Fruit fly (Drosophila melanogaster) whole organism, embryonic: ENCODE measurements around the gene CG3544.

ENCODE experiments used
- B-H1 ChIP-seq: fragments of 200-800 bp; sonication (Bioruptor generic); IDR thresholded peaks from 3 replicates; pipeline ENCODE4 v1.3.6; 2022; ENCODE audit warnings: missing biosample characterization, missing genetic modification characterization
- BEAF-32 ChIP-seq: fragments of 200-800 bp; sonication (Bioruptor generic); optimal IDR thresholded peaks from 3 replicates; lab custom pipeline; 2017; ENCODE audit warnings: missing biosample characterization, missing genetic modification characterization, mild to moderate bottlenecking, moderate library complexity, missing genetic modification reagents
- BtbVII ChIP-seq: fragments of 200-800 bp; sonication (Bioruptor generic); optimal IDR thresholded peaks from 3 replicates; lab custom pipeline; 2017; ENCODE audit warnings: missing biosample characterization, mild to moderate bottlenecking, missing genetic modification characterization
- CG10147 ChIP-seq: fragments of 200-800 bp; sonication (Bioruptor generic); optimal IDR thresholded peaks from 2 replicates; lab custom pipeline; 2019; ENCODE audit warnings: missing biosample characterization, mild to moderate bottlenecking, missing genetic modification characterization, moderate library complexity
- CG12659 ChIP-seq: fragments of 200-800 bp; sonication (Bioruptor generic); optimal IDR thresholded peaks from 3 replicates; lab custom pipeline; 2017; ENCODE audit warnings: mild to moderate bottlenecking, missing biosample characterization, missing genetic modification reagents, missing genetic modification characterization
- CG13775 ChIP-seq: fragments of 200-800 bp; sonication (Bioruptor generic); optimal IDR thresholded peaks from 3 replicates; lab custom pipeline; 2017; ENCODE audit warnings: missing biosample characterization, mild to moderate bottlenecking, missing genetic modification characterization
- CG14667 ChIP-seq: fragments of 200-800 bp; sonication (Bioruptor generic); IDR thresholded peaks from 2 replicates; pipeline ENCODE4 v1.3.6; 2022; ENCODE audit warnings: missing biosample characterization, missing genetic modification characterization
- CG14710 ChIP-seq: fragments of 200-800 bp; sonication (Bioruptor generic); optimal IDR thresholded peaks from 3 replicates; lab custom pipeline; 2019; ENCODE audit warnings: missing biosample characterization, mild to moderate bottlenecking, missing genetic modification characterization, moderate library complexity
- CG14965 ChIP-seq: fragments of 200-800 bp; sonication (Bioruptor generic); optimal IDR thresholded peaks from 2 replicates; lab custom pipeline; 2016; ENCODE audit warnings: missing biosample characterization, missing genetic modification characterization, borderline replicate concordance
- CG17385 ChIP-seq: fragments of 200-800 bp; sonication (Bioruptor generic); optimal IDR thresholded peaks from 3 replicates; lab custom pipeline; 2018; ENCODE audit warnings: missing biosample characterization, mild to moderate bottlenecking, missing genetic modification characterization
- CG31365 ChIP-seq: fragments of 200-800 bp; sonication (Bioruptor generic); optimal IDR thresholded peaks from 2 replicates; lab custom pipeline; 2018; ENCODE audit warnings: missing biosample characterization, mild to moderate bottlenecking, missing genetic modification characterization
- CG4404 ChIP-seq: fragments of 200-800 bp; sonication (Bioruptor generic); IDR thresholded peaks from 2 replicates; pipeline ENCODE4 v1.3.6; 2022; ENCODE audit warnings: missing biosample characterization, missing genetic modification characterization
- CG5953 ChIP-seq: fragments of 200-800 bp; sonication (Bioruptor generic); IDR thresholded peaks from 2 replicates; pipeline ENCODE4 v1.3.6; 2022; ENCODE audit warnings: missing biosample characterization, missing genetic modification characterization
- CG7786 ChIP-seq: fragments of 200-800 bp; sonication (Bioruptor generic); optimal IDR thresholded peaks from 2 replicates; lab custom pipeline; 2016; ENCODE audit warnings: missing biosample characterization, missing genetic modification characterization
- CG7987 ChIP-seq: fragments of 200-800 bp; sonication (Bioruptor generic); optimal IDR thresholded peaks from 2 replicates; lab custom pipeline; 2018; ENCODE audit warnings: missing biosample characterization, mild to moderate bottlenecking, missing genetic modification characterization, moderate library complexity
- CG8089 ChIP-seq: fragments of 200-800 bp; sonication (Bioruptor generic); optimal IDR thresholded peaks from 3 replicates; lab custom pipeline; 2016; ENCODE audit warnings: missing biosample characterization, missing genetic modification characterization
- CG9609 ChIP-seq: fragments of 200-800 bp; sonication (Bioruptor generic); optimal IDR thresholded peaks from 3 replicates; lab custom pipeline; 2016; ENCODE audit warnings: missing biosample characterization, missing genetic modification characterization
- CkIIα-i1 ChIP-seq: fragments of 200-800 bp; sonication (Bioruptor generic); IDR thresholded peaks from 2 replicates; pipeline ENCODE4 v1.3.6; 2022; ENCODE audit warnings: missing biosample characterization, missing genetic modification characterization
- Dek ChIP-seq: fragments of 200-800 bp; sonication (Bioruptor generic); optimal IDR thresholded peaks from 3 replicates; lab custom pipeline; 2019; ENCODE audit warnings: missing biosample characterization, mild to moderate bottlenecking, missing genetic modification characterization, moderate library complexity
- Doc2 ChIP-seq: fragments of 200-800 bp; sonication (Bioruptor generic); IDR thresholded peaks from 2 replicates; pipeline ENCODE4 v1.3.6; 2022; ENCODE audit warnings: missing biosample characterization, missing genetic modification characterization
- Doc3 ChIP-seq: fragments of 200-800 bp; sonication (Bioruptor generic); IDR thresholded peaks from 3 replicates; pipeline ENCODE4 v1.3.6; 2022; ENCODE audit warnings: missing biosample characterization, missing genetic modification characterization; ENCODE audit not compliant: partially characterized antibody
- Drgx ChIP-seq: fragments of 200-800 bp; sonication (Bioruptor generic); IDR thresholded peaks from 2 replicates; pipeline ENCODE4 v1.3.6; 2022; ENCODE audit warnings: missing biosample characterization, missing genetic modification characterization
- MESR4 ChIP-seq: fragments of 200-800 bp; sonication (Bioruptor generic); optimal IDR thresholded peaks from 2 replicates; lab custom pipeline; 2018; ENCODE audit warnings: missing biosample characterization, mild to moderate bottlenecking, missing genetic modification characterization, moderate library complexity
- Mad ChIP-seq: fragments of 200-800 bp; sonication (Bioruptor generic); optimal IDR thresholded peaks from 2 replicates; lab custom pipeline; 2016; ENCODE audit warnings: missing biosample characterization, missing genetic modification characterization
- Opbp ChIP-seq: fragments of 200-800 bp; sonication (Bioruptor generic); IDR thresholded peaks from 3 replicates; pipeline ENCODE4 v1.3.6; 2022; ENCODE audit warnings: missing biosample characterization, missing genetic modification characterization; ENCODE audit not compliant: partially characterized antibody
- Sry-β ChIP-seq: fragments of 200-800 bp; sonication (Bioruptor generic); optimal IDR thresholded peaks from 2 replicates; lab custom pipeline; 2018; ENCODE audit warnings: missing biosample characterization, mild to moderate bottlenecking, missing genetic modification characterization, moderate library complexity
- Trl ChIP-seq, 3 experiments: fragments of >200 bp in 2 of 3; fragments of 200-800 bp in 1 of 3; sonication (Bioruptor generic) in 1 of 3; optimal IDR thresholded peaks; 2 replicates in 1 of 3; 3 replicates in 2 of 3; lab custom pipeline; 2016 to 2017; ENCODE audit warnings: missing biosample characterization in 1 of 3, missing genetic modification characterization in 1 of 3
- ac ChIP-seq: fragments of 200-800 bp; sonication (Bioruptor generic); optimal IDR thresholded peaks from 3 replicates; lab custom pipeline; 2017; ENCODE audit warnings: missing biosample characterization, mild to moderate bottlenecking, missing genetic modification characterization
- bsh ChIP-seq, 2 experiments: fragments of 200-800 bp; sonication (Bioruptor generic); optimal IDR thresholded peaks; 2 replicates each; lab custom pipeline; 2017 to 2018; ENCODE audit warnings: mild to moderate bottlenecking in 2 of 2, missing biosample characterization in 2 of 2, missing genetic modification characterization in 2 of 2, moderate library complexity in 1 of 2
- cato ChIP-seq: fragments of 200-800 bp; sonication (Bioruptor generic); optimal IDR thresholded peaks from 2 replicates; lab custom pipeline; 2016; ENCODE audit warnings: missing biosample characterization, missing genetic modification characterization, borderline replicate concordance
- dan ChIP-seq: fragments of 200-800 bp; sonication (Bioruptor generic); IDR thresholded peaks from 2 replicates; pipeline ENCODE4 v1.3.6; 2022; ENCODE audit warnings: missing biosample characterization, missing genetic modification characterization
- dmrt99B ChIP-seq: fragments of 200-800 bp; sonication (Bioruptor generic); optimal IDR thresholded peaks from 2 replicates; lab custom pipeline; 2018; ENCODE audit warnings: missing biosample characterization, mild to moderate bottlenecking, missing genetic modification characterization, moderate library complexity
- esg ChIP-seq: fragments of 200-800 bp; sonication (Bioruptor generic); conservative IDR thresholded peaks from 2 replicates; pipeline ENCODE4 v1.3.6; 2022; ENCODE audit warnings: missing biosample characterization, missing genetic modification characterization
- eyg ChIP-seq: fragments of 200-800 bp; sonication (Bioruptor generic); optimal IDR thresholded peaks from 3 replicates; lab custom pipeline; 2016; ENCODE audit warnings: missing biosample characterization, missing genetic modification characterization
- insv ChIP-seq, 2 experiments: fragments of 200-800 bp; sonication (Bioruptor generic); optimal IDR thresholded peaks; 3 replicates each; lab custom pipeline; 2016 to 2018; ENCODE audit warnings: missing biosample characterization in 2 of 2, missing genetic modification characterization in 2 of 2
- kay ChIP-seq: fragments of 200-800 bp; sonication (Bioruptor generic); optimal IDR thresholded peaks from 2 replicates; lab custom pipeline; 2016; ENCODE audit warnings: missing biosample characterization, missing genetic modification characterization
- nmo ChIP-seq: fragments of 200-800 bp; sonication (Bioruptor generic); optimal IDR thresholded peaks from 2 replicates; lab custom pipeline; 2018; ENCODE audit warnings: missing biosample characterization, mild to moderate bottlenecking, missing genetic modification characterization, moderate library complexity
- odd ChIP-seq: fragments of 200-800 bp; sonication (Bioruptor generic); optimal IDR thresholded peaks from 2 replicates; lab custom pipeline; 2017; ENCODE audit warnings: missing biosample characterization, mild to moderate bottlenecking, missing genetic modification characterization
- onecut ChIP-seq: fragments of 200-800 bp; sonication (Bioruptor generic); IDR thresholded peaks from 2 replicates; pipeline ENCODE4 v1.3.6; 2022; ENCODE audit warnings: missing biosample characterization, missing genetic modification characterization
- p53 ChIP-seq: fragments of 200-800 bp; sonication (Bioruptor generic); optimal IDR thresholded peaks from 2 replicates; lab custom pipeline; 2016; ENCODE audit warnings: missing biosample characterization, missing genetic modification characterization
- rib ChIP-seq: fragments of 200-800 bp; sonication (Bioruptor generic); IDR thresholded peaks from 2 replicates; pipeline ENCODE4 v1.3.6; 2022; ENCODE audit warnings: missing biosample characterization, missing genetic modification characterization
- salm ChIP-seq: fragments of 200-800 bp; sonication (Bioruptor generic); optimal IDR thresholded peaks from 2 replicates; lab custom pipeline; 2018; ENCODE audit warnings: missing biosample characterization, mild to moderate bottlenecking, missing genetic modification characterization
- scrt ChIP-seq: fragments of 200-800 bp; sonication (Bioruptor generic); optimal IDR thresholded peaks from 2 replicates; lab custom pipeline; 2018; ENCODE audit warnings: missing biosample characterization, mild to moderate bottlenecking, missing genetic modification characterization, moderate library complexity
- sd ChIP-seq: fragments of 200-800 bp; sonication (Bioruptor generic); optimal IDR thresholded peaks from 3 replicates; lab custom pipeline; 2018; ENCODE audit warnings: missing biosample characterization, mild to moderate bottlenecking, missing genetic modification characterization, moderate library complexity
- sr ChIP-seq: fragments of 200-800 bp; sonication (Bioruptor generic); IDR thresholded peaks from 3 replicates; pipeline ENCODE4 v1.3.6; 2022; ENCODE audit warnings: missing biosample characterization, missing genetic modification characterization
- sug ChIP-seq: fragments of 200-800 bp; optimal IDR thresholded peaks from 2 replicates; lab custom pipeline; 2019; ENCODE audit warnings: missing biosample characterization, mild to moderate bottlenecking, missing genetic modification characterization, moderate library complexity
- toy ChIP-seq: fragments of 200-800 bp; sonication (Bioruptor generic); IDR thresholded peaks from 2 replicates; pipeline ENCODE4 v1.3.6; 2022; ENCODE audit warnings: missing biosample characterization, missing genetic modification characterization
- ttk ChIP-seq: fragments of 200-800 bp; sonication (Bioruptor generic); IDR thresholded peaks from 2 replicates; pipeline ENCODE4 v2.1.2; 2022; ENCODE audit warnings: missing biosample characterization, missing genetic modification characterization
- wor ChIP-seq: fragments of 200-800 bp; sonication (Bioruptor generic); IDR thresholded peaks from 2 replicates; pipeline ENCODE4 v1.3.6; 2022; ENCODE audit warnings: missing biosample characterization, missing genetic modification characterization
- zen ChIP-seq: fragments of 200-800 bp; sonication (Bioruptor generic); optimal IDR thresholded peaks from 3 replicates; lab custom pipeline; 2018; ENCODE audit warnings: missing biosample characterization, mild to moderate bottlenecking, missing genetic modification characterization, moderate library complexity

Gene CG3544

dm6 chr2L:815785-816389, 31.8 kb downstream of the CG3544 start, which contains the start of the genes Saf6 and Pex12 (continued):
- peak; percentile 85; the same call in 2 of the 3 replicates for TF ChIP-seq Opbp
- TF ChIP-seq CG8089 (GFP tag; lab: Kevin White, UChicago) = no peak
- TF ChIP-seq Mad (GFP tag; lab: Kevin White, UChicago) = no peak
- TF ChIP-seq insv (GFP tag; optimal IDR thresholded peaks at IDR 0.05; lab: Kevin White, UChicago) = peak in 1 of 2 experiments; percentile 54
- TF ChIP-seq MESR4 (GFP tag; lab: Kevin White, UChicago) = peak; percentile 41
- TF ChIP-seq B-H1 (GFP tag; lab: Robert Waterston, UW) = no peak
- TF ChIP-seq ttk (GFP tag; lab: Robert Waterston, UW) = no peak
- no peak for TF ChIP-seq Doc2 (GFP tag; lab: Robert Waterston, UW)
- no peak for TF ChIP-seq CG14965
- TF ChIP-seq Doc3 (GFP tag; lab: Robert Waterston, UW) = peak; percentile 76
- TF ChIP-seq kay (GFP tag; lab: Kevin White, UChicago) = no peak
- TF ChIP-seq cato (GFP tag; lab: Kevin White, UChicago) = no peak
- TF ChIP-seq dmrt99B = no peak
- no peak for TF ChIP-seq zen (tag; lab: Kevin White, UChicago)
- TF ChIP-seq scrt = no peak
- peak; percentile 8 for TF ChIP-seq CG13775 (GFP tag; lab: Kevin White, UChicago)
- no peak for TF ChIP-seq toy
- no peak for TF ChIP-seq Drgx (GFP tag; lab: Robert Waterston, UW)
- peak; percentile 79 for TF ChIP-seq BEAF-32 (GFP tag; lab: Kevin White, UChicago)
- TF ChIP-seq CG17385 (GFP tag; lab: Kevin White, UChicago) = no peak
- peak; percentile 91 for TF ChIP-seq Sry-β (GFP tag; lab: Kevin White, UChicago)
- no peak for TF ChIP-seq CG9609
- no peak for TF ChIP-seq CG31365 (tag; lab: Kevin White, UChicago)
- TF ChIP-seq sug (tag; lab: Kevin White, UChicago) = no peak
- no peak for TF ChIP-seq bsh (GFP tag; optimal IDR thresholded peaks at IDR 0.05; lab: Kevin White, UChicago)
- no peak for TF ChIP-seq CkIIα-i1 (GFP tag; lab: Robert Waterston, UW)
- TF ChIP-seq CG14667 (GFP tag; lab: Robert Waterston, UW) = no peak
- TF ChIP-seq sr (GFP tag; lab: Robert Waterston, UW) = no peak
- no peak for TF ChIP-seq esg (GFP tag; lab: Robert Waterston, UW)
- peak; percentile 3 for TF ChIP-seq nmo (GFP tag; lab: Kevin White, UChicago)
- TF ChIP-seq onecut (GFP tag; lab: Robert Waterston, UW) = no peak
- no peak for TF ChIP-seq ac (GFP tag; lab: Kevin White, UChicago)
- TF ChIP-seq CG14710 (tag; lab: Kevin White, UChicago) = peak; percentile 21
- no peak for TF ChIP-seq BtbVII (GFP tag; lab: Kevin White, UChicago)
- TF ChIP-seq rib (GFP tag; lab: Robert Waterston, UW) = no peak
- no peak for TF ChIP-seq Dek (tag; lab: Kevin White, UChicago)
- TF ChIP-seq odd = no peak
- no peak for TF ChIP-seq CG10147 (GFP tag; lab: Kevin White, UChicago)
- no peak for TF ChIP-seq CG7987
- TF ChIP-seq CG4404 (GFP tag; lab: Robert Waterston, UW) = no peak
- TF ChIP-seq p53 (GFP tag; lab: Kevin White, UChicago) = no peak
- no peak for TF ChIP-seq wor
- no peak for TF ChIP-seq dan (GFP tag; lab: Robert Waterston, UW)
- no peak for TF ChIP-seq sd (tag; lab: Kevin White, UChicago)
- no peak for TF ChIP-seq eyg (GFP tag; lab: Kevin White, UChicago)
- TF ChIP-seq CG7786 (GFP tag; lab: Kevin White, UChicago) = no peak
- no peak for TF ChIP-seq CG5953 (GFP tag; lab: Robert Waterston, UW)
- TF ChIP-seq salm (tag; lab: Kevin White, UChicago) = no peak
- no peak for TF ChIP-seq Trl (optimal IDR thresholded peaks at IDR 0.05; lab: Kevin White, UChicago)
- TF ChIP-seq Trl (GFP tag; optimal IDR thresholded peaks at IDR 0.05; lab: Kevin White, UChicago) = no peak
- TF ChIP-seq CG12659 (GFP tag; lab: Kevin White, UChicago) = peak; percentile 12
